Fruit fly (Drosophila melanogaster) S2 (cell line): Measurements from ENCODE around the gene Cyp313b1.

Experiments used
- CG8478 ChIP-seq: fragments of >200 bp; optimal IDR thresholded peaks from 2 replicates; lab custom pipeline; 2018
- CTCF ChIP-seq, 2 experiments: fragments of >200 bp; optimal IDR thresholded peaks; 2 replicates each; lab custom pipeline; 2018

DNA sequence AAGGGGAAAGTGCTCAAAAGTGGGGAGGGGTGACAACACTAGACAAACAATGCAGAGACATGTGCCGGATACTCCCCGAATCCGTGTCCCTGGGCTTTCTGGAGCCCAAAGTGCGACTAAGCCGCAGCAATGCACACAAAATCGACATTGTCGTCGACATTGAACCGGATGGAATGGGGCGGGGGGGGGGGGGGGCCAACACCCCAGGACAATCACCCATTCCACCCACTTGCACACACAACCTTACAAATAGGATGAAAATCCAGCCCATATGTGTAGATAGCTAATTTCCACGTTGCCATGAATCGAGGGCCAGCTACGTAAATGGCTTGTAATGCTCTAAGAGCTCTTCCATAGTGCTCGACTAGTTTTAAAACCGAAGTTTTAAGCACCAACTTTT lies 24.7 kb downstream of the Cyp313b1 start:
- TF ChIP-seq CTCF (optimal IDR thresholded peaks at IDR 0.05; lab: Kevin White, UChicago) (no peak), CG8478 (no peak)
